Worm (Caenorhabditis elegans) whole organism, L1 larva: Measurements from ENCODE around the gene C08G9.1.
"Not testable (repeated sequence)": the region's sequence is repeated elsewhere in the genome, so short reads cannot be mapped to it uniquely, and the experiment has no call there.

Experiments used
- F16B12.6 ChIP-seq: fragments of 150-350 bp; optimal IDR thresholded peaks from 2 replicates; lab custom pipeline; 2014; ENCODE audit warnings: missing biosample characterization, missing genetic modification characterization
- aha-1 ChIP-seq: fragments of 150-350 bp; optimal IDR thresholded peaks from 2 replicates; lab custom pipeline; 2014; ENCODE audit warnings: missing biosample characterization, missing genetic modification characterization
- blmp-1 ChIP-seq: fragments of 150-350 bp; optimal IDR thresholded peaks from 2 replicates; lab custom pipeline; 2014; ENCODE audit warnings: missing biosample characterization, missing genetic modification characterization
- ceh-82 ChIP-seq, 3 experiments: fragments of 150-350 bp in 1 of 3; sonication (generic microtip) in 2 of 3; optimal IDR thresholded peaks; 2 replicates each; lab custom pipeline; 2014 to 2017; ENCODE audit warnings: missing biosample characterization in 3 of 3, missing genetic modification characterization in 3 of 3
- ceh-88 ChIP-seq: fragments of 200-800 bp; sonication (Bioruptor generic); IDR thresholded peaks from 2 replicates; pipeline ENCODE4 v1.3.6; 2022; ENCODE audit warnings: missing genetic modification characterization, missing compliant biosample characterization
- dpl-1 ChIP-seq, 3 experiments: fragments of 150-350 bp in 2 of 3; sonication (generic microtip) in 1 of 3; optimal IDR thresholded peaks; 2 replicates each; lab custom pipeline; 2014 to 2017; ENCODE audit warnings: missing biosample characterization in 3 of 3, missing genetic modification characterization in 3 of 3, missing genetic modification reagents in 3 of 3
- efl-1 ChIP-seq, 4 experiments: fragments of 150-350 bp; optimal IDR thresholded peaks in 3 of 4; peaks in 1 of 4; 1 replicate in 1 of 4; 2 replicates in 3 of 4; lab custom pipeline; 2014; ENCODE audit warnings: missing biosample characterization in 2 of 4, missing genetic modification characterization in 2 of 4, missing genetic modification reagents in 2 of 4
- egl-13 ChIP-seq: sonication (generic microtip); optimal IDR thresholded peaks from 2 replicates; lab custom pipeline; 2016; ENCODE audit warnings: missing genotype, missing genetic modification reagents, missing genetic modification characterization, missing compliant biosample characterization
- fkh-4 ChIP-seq: sonication (generic microtip); optimal IDR thresholded peaks from 2 replicates; lab custom pipeline; 2016; ENCODE audit warnings: missing compliant biosample characterization, missing genetic modification characterization, borderline replicate concordance
- fkh-8 ChIP-seq: sonication (generic microtip); optimal IDR thresholded peaks from 2 replicates; lab custom pipeline; 2016; ENCODE audit warnings: mild to moderate bottlenecking, missing genetic modification characterization, missing compliant biosample characterization
- hlh-4 ChIP-seq: sonication (generic microtip); optimal IDR thresholded peaks from 2 replicates; lab custom pipeline; 2016; ENCODE audit warnings: mild to moderate bottlenecking, missing genetic modification characterization, missing compliant biosample characterization
- irx-1 ChIP-seq: sonication (generic microtip); optimal IDR thresholded peaks from 2 replicates; lab custom pipeline; 2016; ENCODE audit warnings: missing genetic modification characterization, missing compliant biosample characterization
- jun-1 ChIP-seq: fragments of 150-350 bp; optimal IDR thresholded peaks from 2 replicates; lab custom pipeline; 2014; ENCODE audit warnings: missing biosample characterization, missing genetic modification reagents, missing genetic modification characterization
- lin-14 ChIP-seq: fragments of 200-800 bp; sonication (Bioruptor generic); optimal IDR thresholded peaks from 2 replicates; lab custom pipeline; 2018; ENCODE audit warnings: mild to moderate bottlenecking, missing genetic modification characterization, moderate library complexity, missing compliant biosample characterization
- lin-15B ChIP-seq: fragments of 150-350 bp; sonication (generic microtip); optimal IDR thresholded peaks from 3 replicates; lab custom pipeline; 2014; ENCODE audit warnings: missing biosample characterization, missing genetic modification characterization
- lin-35 ChIP-seq, 2 experiments: fragments of 150-350 bp; optimal IDR thresholded peaks; 2 replicates each; lab custom pipeline; 2014; ENCODE audit warnings: missing biosample characterization in 2 of 2, missing genetic modification characterization in 2 of 2, missing genetic modification reagents in 2 of 2
- lir-3 ChIP-seq: sonication (generic microtip); optimal IDR thresholded peaks from 2 replicates; lab custom pipeline; 2016; ENCODE audit warnings: mild to moderate bottlenecking, missing genetic modification characterization, moderate library complexity, missing compliant biosample characterization; ENCODE audit not compliant: poor library complexity
- lsy-2 ChIP-seq, 2 experiments: fragments of 150-350 bp; optimal IDR thresholded peaks; 2 replicates each; lab custom pipeline; 2014; ENCODE audit warnings: missing biosample characterization in 2 of 2, missing genetic modification characterization in 2 of 2
- mef-2 ChIP-seq: fragments of 150-350 bp; optimal IDR thresholded peaks from 2 replicates; lab custom pipeline; 2014; ENCODE audit warnings: missing biosample characterization, missing genetic modification characterization
- mep-1 ChIP-seq: fragments of 150-350 bp; optimal IDR thresholded peaks from 2 replicates; lab custom pipeline; 2014; ENCODE audit warnings: missing biosample characterization, missing genetic modification characterization
- nhr-19 ChIP-seq: fragments of 200-800 bp; sonication (Bioruptor generic); conservative IDR thresholded peaks from 2 replicates; pipeline ENCODE4 v1.3.6; 2022; ENCODE audit warnings: missing genetic modification characterization, missing compliant biosample characterization
- nhr-20 ChIP-seq: sonication (generic microtip); optimal IDR thresholded peaks from 2 replicates; lab custom pipeline; 2016; ENCODE audit warnings: mild to moderate bottlenecking, missing genetic modification characterization, missing compliant biosample characterization
- nhr-47 ChIP-seq: sonication (generic microtip); optimal IDR thresholded peaks from 2 replicates; lab custom pipeline; 2016; ENCODE audit warnings: mild to moderate bottlenecking, missing genetic modification characterization, moderate library complexity, missing compliant biosample characterization
- nhr-71 ChIP-seq: sonication (generic microtip); optimal IDR thresholded peaks from 2 replicates; lab custom pipeline; 2016; ENCODE audit warnings: mild to moderate bottlenecking, missing genetic modification characterization, moderate library complexity, missing compliant biosample characterization
- nhr-90 ChIP-seq: sonication (generic microtip); optimal IDR thresholded peaks from 2 replicates; lab custom pipeline; 2016; ENCODE audit warnings: mild to moderate bottlenecking, missing genetic modification characterization, missing compliant biosample characterization; ENCODE audit not compliant: poor library complexity
- rnt-1 ChIP-seq: sonication (generic microtip); optimal IDR thresholded peaks from 2 replicates; lab custom pipeline; 2016; ENCODE audit warnings: mild to moderate bottlenecking, missing genetic modification characterization, moderate library complexity, missing compliant biosample characterization
- skn-1 ChIP-seq: fragments of 150-350 bp; optimal IDR thresholded peaks from 2 replicates; lab custom pipeline; 2014; ENCODE audit warnings: missing biosample characterization, missing genetic modification characterization
- snpc-4 ChIP-seq: fragments of 150-350 bp; optimal IDR thresholded peaks from 2 replicates; lab custom pipeline; 2014; ENCODE audit warnings: missing biosample characterization, missing genetic modification characterization
- snu-23 ChIP-seq: sonication (generic microtip); optimal IDR thresholded peaks from 2 replicates; lab custom pipeline; 2016; ENCODE audit warnings: missing genetic modification characterization, missing compliant biosample characterization
- sptf-1 ChIP-seq: fragments of 150-350 bp; optimal IDR thresholded peaks from 2 replicates; lab custom pipeline; 2014; ENCODE audit warnings: missing biosample characterization, missing genetic modification characterization
- swsn-7 ChIP-seq: sonication (generic microtip); optimal IDR thresholded peaks from 2 replicates; lab custom pipeline; 2016; ENCODE audit warnings: missing genetic modification characterization, missing compliant biosample characterization
- tbx-2 ChIP-seq: sonication (generic microtip); optimal IDR thresholded peaks from 2 replicates; lab custom pipeline; 2016; ENCODE audit warnings: missing genetic modification characterization, missing compliant biosample characterization
- unc-86 ChIP-seq: sonication (generic microtip); optimal IDR thresholded peaks from 2 replicates; lab custom pipeline; 2016; ENCODE audit warnings: missing genetic modification characterization, missing compliant biosample characterization
- xbp-1 ChIP-seq: sonication (generic microtip); optimal IDR thresholded peaks from 2 replicates; lab custom pipeline; 2016; ENCODE audit warnings: missing genetic modification characterization, missing compliant biosample characterization
- zag-1 ChIP-seq: fragments of 150-350 bp; optimal IDR thresholded peaks from 2 replicates; lab custom pipeline; 2014; ENCODE audit warnings: missing biosample characterization, missing genetic modification characterization

Gene C08G9.1

ce11 chrIV:7628942-7629341 lies 29.6 kb upstream of the C08G9.1 start, which contains the start of gene F45E4.5:
Gene F45E4.5 (minus strand): TSS chrIV:7629042.
- TF ChIP-seq efl-1 (optimal IDR thresholded peaks at IDR 0.05; lab: Kevin White, UChicago): no peak
- TF ChIP-seq efl-1 (GFP tag; optimal IDR thresholded peaks at IDR 0.05 in 1 of 2; lab: Kevin White, UChicago): peak in 1 of 2 experiments; percentile 2
- TF ChIP-seq nhr-19 (GFP tag; lab: Robert Waterston, UW): no peak

- TF ChIP-seq nhr-20 (tag; lab: Kevin White, UChicago) (peak; percentile 53), rnt-1 (tag; lab: Kevin White, UChicago) (peak; percentile 20), skn-1 (peak; percentile 4), swsn-7 (tag; lab: Kevin White, UChicago) (peak; percentile 54), irx-1 (tag; lab: Kevin White, UChicago) (peak; percentile 36), nhr-19 (GFP tag; lab: Robert Waterston, UW) (peak; percentile 22; the same call in 1 of the 2 replicates), nhr-47 (peak; percentile 59), lin-35 (GFP tag; optimal IDR thresholded peaks at IDR 0.05; lab: Kevin White, UChicago) (peak; percentile 92 to 95), lin-14 (GFP tag; lab: Kevin White, UChicago) (peak; percentile 43), dpl-1 (GFP tag; optimal IDR thresholded peaks at IDR 0.05; lab: Kevin White, UChicago) (peak; percentile 87 to 94 (median 91)), tbx-2 (tag; lab: Kevin White, UChicago) (peak; percentile 38), nhr-71 (peak; percentile 53), snpc-4 (peak; percentile 3), snu-23 (GFP tag; lab: Kevin White, UChicago) (peak; percentile 54), lsy-2 (tag; optimal IDR thresholded peaks at IDR 0.05; lab: Kevin White, UChicago) (peak; percentile 60 to 72), aha-1 (tag; lab: Kevin White, UChicago) (no peak), fkh-8 (tag; lab: Kevin White, UChicago) (peak; percentile 35), xbp-1 (tag; lab: Kevin White, UChicago) (peak; percentile 49), hlh-4 (no peak), mep-1 (tag; lab: Kevin White, UChicago) (peak; percentile 68), egl-13 (tag; lab: Kevin White, UChicago) (peak; percentile 13), nhr-90 (peak; percentile 44), lir-3 (no peak), lin-15B (tag; lab: Kevin White, UChicago) (peak; percentile 13), F16B12.6 (tag; lab: Kevin White, UChicago) (peak; percentile 86), jun-1 (no peak), mef-2 (no peak), unc-86 (peak; percentile 22), zag-1 (tag; lab: Kevin White, UChicago) (no peak), ceh-82 (tag; optimal IDR thresholded peaks at IDR 0.05; lab: Kevin White, UChicago) (peak in 2 of 3 experiments; percentile 34 to 45), sptf-1 (tag; lab: Kevin White, UChicago) (no peak), efl-1 (optimal IDR thresholded peaks at IDR 0.05; lab: Kevin White, UChicago) (peak; percentile 93 to 94), efl-1 (GFP tag; optimal IDR thresholded peaks at IDR 0.05 in 1 of 2; lab: Kevin White, UChicago) (peak; percentile 94 to 99)
- TF ChIP-seq, all 84 proteins: peak for 25
Observed at ce11 chrIV:7632535-7632934, 26.0 kb upstream of the C08G9.1 start, which contains the start of gene F45E4.6. Gene F45E4.6 (minus strand): TSS chrIV:7632548.

DNA sequence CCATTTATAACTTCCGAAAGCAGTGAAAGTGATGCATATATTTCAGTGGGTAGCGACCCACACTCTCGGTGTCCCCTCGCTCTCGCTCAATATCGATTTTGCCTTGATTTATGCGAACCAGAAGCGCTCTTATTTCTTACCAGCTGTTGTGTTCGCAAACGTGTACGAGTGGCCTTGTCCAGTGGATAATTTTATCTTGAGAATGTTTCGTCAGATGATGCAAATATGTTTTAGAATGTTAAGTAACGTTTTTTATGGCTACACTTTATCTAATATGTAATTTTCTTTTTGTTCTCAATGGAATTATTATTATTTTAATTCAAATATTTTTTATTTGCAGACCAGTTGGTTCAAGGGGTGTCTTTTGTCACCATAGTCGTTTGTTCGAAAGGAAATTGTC lies 25.5 kb upstream of the C08G9.1 start, which contains the start of gene plp-1:
Gene plp-1, plus strand, starts transcription at position 341 of the 400 bp plus-strand sequence.
- TF ChIP-seq mep-1 (tag; lab: Kevin White, UChicago): peak; percentile 19
- no peak for TF ChIP-seq fkh-4 (tag; lab: Kevin White, UChicago)
- TF ChIP-seq blmp-1 (tag; lab: Kevin White, UChicago): peak; percentile 17

ce11 chrIV:7634578-7634977 lies 24.0 kb upstream of the C08G9.1 start, which contains the start of gene warf-1:
Gene warf-1 (plus strand): TSS chrIV:7634786.
- not testable (repeated sequence) for TF ChIP-seq sptf-1 (tag; lab: Kevin White, UChicago); mef-2; ceh-88 (GFP tag; lab: Robert Waterston, UW)
